Worm (Caenorhabditis elegans) whole organism, late embryonic: ENCODE measurements around the gene H20J04.6.
A peak's percentile ranks its signal among the peaks of the same experiment; 100 is the strongest.

Experiments used
- C38D4.7 ChIP-seq: fragments of 200-800 bp; sonication (Bioruptor generic); optimal IDR thresholded peaks from 2 replicates; lab custom pipeline; 2018; ENCODE audit warnings: mild to moderate bottlenecking, missing genetic modification characterization, moderate library complexity, missing compliant biosample characterization
- K09A11.1 ChIP-seq: sonication (generic microtip); optimal IDR thresholded peaks from 2 replicates; lab custom pipeline; 2017; ENCODE audit warnings: antibody characterized with exemption, mild to moderate bottlenecking, missing genetic modification characterization, missing compliant biosample characterization; ENCODE audit not compliant: insufficient read depth
- ahr-1 ChIP-seq: sonication (generic microtip); optimal IDR thresholded peaks from 2 replicates; lab custom pipeline; 2016; ENCODE audit warnings: missing genetic modification characterization, missing compliant biosample characterization
- ama-1 ChIP-seq: fragments of 150-350 bp; optimal IDR thresholded peaks from 2 replicates; lab custom pipeline; 2014
- ceh-14 ChIP-seq: sonication (generic microtip); optimal IDR thresholded peaks from 2 replicates; lab custom pipeline; 2016; ENCODE audit warnings: missing genotype, missing genetic modification characterization, missing compliant biosample characterization
- ceh-18 ChIP-seq: sonication (generic microtip); optimal IDR thresholded peaks from 2 replicates; lab custom pipeline; 2016; ENCODE audit warnings: missing genetic modification characterization, missing compliant biosample characterization
- ceh-2 ChIP-seq: sonication (generic microtip); optimal IDR thresholded peaks from 2 replicates; lab custom pipeline; 2016; ENCODE audit warnings: missing genotype, missing genetic modification characterization, missing compliant biosample characterization
- ceh-22 ChIP-seq: sonication (generic microtip); optimal IDR thresholded peaks from 2 replicates; lab custom pipeline; 2017; ENCODE audit warnings: missing biosample characterization, missing genetic modification characterization
- ceh-30 ChIP-seq: fragments of 150-350 bp; optimal IDR thresholded peaks from 2 replicates; lab custom pipeline; 2014; ENCODE audit warnings: missing biosample characterization, missing genetic modification characterization
- ceh-34 ChIP-seq: sonication (generic microtip); optimal IDR thresholded peaks from 2 replicates; lab custom pipeline; 2016; ENCODE audit warnings: mild to moderate bottlenecking, missing genetic modification characterization, missing compliant biosample characterization
- ceh-45 ChIP-seq: fragments of 200-800 bp; sonication (Bioruptor generic); IDR thresholded peaks from 2 replicates; pipeline ENCODE4 v1.3.6; 2022; ENCODE audit warnings: missing genetic modification reagents, missing genetic modification characterization, missing compliant biosample characterization
- che-1 ChIP-seq: sonication (generic microtip); optimal IDR thresholded peaks from 2 replicates; lab custom pipeline; 2016; ENCODE audit warnings: mild to moderate bottlenecking, missing genetic modification characterization, missing compliant biosample characterization
- dve-1 ChIP-seq: sonication (generic microtip); optimal IDR thresholded peaks from 2 replicates; lab custom pipeline; 2017; ENCODE audit warnings: antibody characterized with exemption, mild to moderate bottlenecking, missing genetic modification characterization, missing compliant biosample characterization
- elt-4 ChIP-seq: sonication (generic microtip); optimal IDR thresholded peaks from 2 replicates; lab custom pipeline; 2016; ENCODE audit warnings: missing genetic modification characterization, missing compliant biosample characterization
- eyg-1 ChIP-seq: sonication (generic microtip); optimal IDR thresholded peaks from 2 replicates; lab custom pipeline; 2016; ENCODE audit warnings: missing genotype, missing genetic modification characterization, missing compliant biosample characterization
- gmeb-2 ChIP-seq: sonication (generic microtip); optimal IDR thresholded peaks from 2 replicates; lab custom pipeline; 2016; ENCODE audit warnings: missing genetic modification characterization, inconsistent platforms, missing compliant biosample characterization
- hlh-13 ChIP-seq: fragments of 200-800 bp; sonication (Bioruptor generic); optimal IDR thresholded peaks from 2 replicates; lab custom pipeline; 2018; ENCODE audit warnings: mild to moderate bottlenecking, missing genetic modification characterization, missing compliant biosample characterization
- hlh-6 ChIP-seq: sonication (generic microtip); optimal IDR thresholded peaks from 2 replicates; lab custom pipeline; 2016; ENCODE audit warnings: missing genotype, missing genetic modification characterization, missing compliant biosample characterization
- hlh-8 ChIP-seq: sonication (generic microtip); optimal IDR thresholded peaks from 2 replicates; lab custom pipeline; 2016; ENCODE audit warnings: missing genotype, missing genetic modification characterization, missing compliant biosample characterization
- mec-3 ChIP-seq: sonication (generic microtip); optimal IDR thresholded peaks from 2 replicates; lab custom pipeline; 2016; ENCODE audit warnings: borderline replicate concordance, missing genetic modification characterization, missing compliant biosample characterization
- nfya-1 ChIP-seq: sonication (generic microtip); optimal IDR thresholded peaks from 2 replicates; lab custom pipeline; 2017; ENCODE audit warnings: missing genetic modification characterization, mild to moderate bottlenecking, missing compliant biosample characterization, antibody characterized with exemption, moderate library complexity
- nhr-232 ChIP-seq: sonication (generic microtip); optimal IDR thresholded peaks from 2 replicates; lab custom pipeline; 2016; ENCODE audit warnings: missing genetic modification characterization, missing compliant biosample characterization
- pat-9 ChIP-seq: fragments of 200-800 bp; sonication (Bioruptor generic); optimal IDR thresholded peaks from 2 replicates; lab custom pipeline; 2018; ENCODE audit warnings: mild to moderate bottlenecking, missing genetic modification characterization, moderate library complexity, missing compliant biosample characterization
- pax-1 ChIP-seq: fragments of 150-350 bp; optimal IDR thresholded peaks from 2 replicates; lab custom pipeline; 2014; ENCODE audit warnings: missing biosample characterization, missing genetic modification characterization
- pha-2 ChIP-seq: sonication (generic microtip); optimal IDR thresholded peaks from 2 replicates; lab custom pipeline; 2017; ENCODE audit warnings: mild to moderate bottlenecking, missing genetic modification characterization, missing compliant biosample characterization
- pha-4 ChIP-seq: fragments of 150-350 bp; optimal IDR thresholded peaks from 2 replicates; lab custom pipeline; 2018; ENCODE audit warnings: missing biosample characterization, missing genetic modification reagents, missing genetic modification characterization
- pros-1 ChIP-seq: fragments of 150-350 bp; optimal IDR thresholded peaks from 2 replicates; lab custom pipeline; 2014; ENCODE audit warnings: missing biosample characterization, missing genetic modification reagents, missing genetic modification characterization
- ref-2 ChIP-seq: sonication (generic microtip); optimal IDR thresholded peaks from 2 replicates; lab custom pipeline; 2016; ENCODE audit warnings: missing genetic modification characterization, missing compliant biosample characterization
- sdc-2 ChIP-seq: sonication (generic microtip); optimal IDR thresholded peaks from 2 replicates; lab custom pipeline; 2016; ENCODE audit warnings: missing genotype, missing genetic modification characterization, missing compliant biosample characterization
- sox-4 ChIP-seq: sonication (generic microtip); optimal IDR thresholded peaks from 2 replicates; lab custom pipeline; 2017; ENCODE audit warnings: mild to moderate bottlenecking, missing genetic modification characterization, inconsistent platforms, missing compliant biosample characterization
- syd-9 ChIP-seq: sonication (generic microtip); optimal IDR thresholded peaks from 2 replicates; lab custom pipeline; 2016; ENCODE audit warnings: mild to moderate bottlenecking, missing genetic modification characterization, moderate library complexity, missing compliant biosample characterization
- tbx-2 ChIP-seq: sonication (generic microtip); optimal IDR thresholded peaks from 2 replicates; lab custom pipeline; 2016; ENCODE audit warnings: missing genetic modification characterization, missing compliant biosample characterization
- unc-42 ChIP-seq: sonication (generic microtip); optimal IDR thresholded peaks from 2 replicates; lab custom pipeline; 2016; ENCODE audit warnings: missing genotype, missing genetic modification characterization, missing compliant biosample characterization
- zip-5 ChIP-seq: sonication (generic microtip); optimal IDR thresholded peaks from 2 replicates; lab custom pipeline; 2016; ENCODE audit warnings: missing genetic modification characterization, missing compliant biosample characterization

The H20J04.6 gene

ce11 chrII:4322871-4323270 lies at the start of gene H20J04.6:
H20J04.6 (plus strand) TSS chrII:4323256.
- peak; percentile 25 for TF ChIP-seq unc-42 (tag; lab: Kevin White, UChicago)
- TF ChIP-seq eyg-1 (tag; lab: Kevin White, UChicago), result no peak
- TF ChIP-seq, all 69 proteins: peak for 1

DNA sequence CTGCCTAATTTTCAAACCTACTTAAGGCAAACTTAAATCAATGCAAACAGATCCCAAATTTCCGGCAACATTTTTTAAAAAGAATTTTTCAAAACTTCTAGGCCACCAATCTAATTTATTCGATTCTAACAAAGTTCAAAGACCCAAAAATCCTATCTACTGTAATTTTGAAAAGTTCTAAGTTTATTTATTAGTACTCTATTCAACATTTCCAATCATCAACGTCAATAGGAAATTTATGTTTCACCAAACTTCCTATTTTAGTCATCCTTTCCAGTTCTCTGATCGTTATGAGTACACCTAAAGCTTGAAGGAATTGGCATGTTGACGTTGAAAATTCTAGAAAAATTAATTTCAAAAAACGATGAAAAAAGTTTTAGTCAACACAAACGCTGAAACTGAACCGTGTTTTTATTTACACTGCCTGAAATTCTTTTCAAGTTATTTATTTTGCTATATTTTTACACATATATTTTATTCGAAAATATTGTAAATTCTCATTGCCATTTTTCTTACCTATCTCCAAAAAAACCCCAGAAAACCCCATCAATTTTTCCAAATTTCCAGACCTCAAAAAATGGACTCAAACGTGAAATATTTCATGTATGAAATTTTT lies 47.3 kb upstream of the H20J04.6 start, which contains the start of gene npr-42:
Gene npr-42, plus strand, starts transcription at position 566 of the 616 bp plus-strand sequence.
- no peak for TF ChIP-seq elt-4 (tag; lab: Kevin White, UChicago)
- TF ChIP-seq C38D4.7, result no peak
- no peak for TF ChIP-seq sox-4
- TF ChIP-seq ceh-22 (tag; lab: Kevin White, UChicago), result no peak
- no peak for TF ChIP-seq hlh-13 (GFP tag; lab: Kevin White, UChicago)
- no peak for TF ChIP-seq gmeb-2 (tag; lab: Kevin White, UChicago)
- TF ChIP-seq ceh-14 (tag; lab: Kevin White, UChicago), result no peak
- TF ChIP-seq, all 69 proteins: peak for 0

DNA sequence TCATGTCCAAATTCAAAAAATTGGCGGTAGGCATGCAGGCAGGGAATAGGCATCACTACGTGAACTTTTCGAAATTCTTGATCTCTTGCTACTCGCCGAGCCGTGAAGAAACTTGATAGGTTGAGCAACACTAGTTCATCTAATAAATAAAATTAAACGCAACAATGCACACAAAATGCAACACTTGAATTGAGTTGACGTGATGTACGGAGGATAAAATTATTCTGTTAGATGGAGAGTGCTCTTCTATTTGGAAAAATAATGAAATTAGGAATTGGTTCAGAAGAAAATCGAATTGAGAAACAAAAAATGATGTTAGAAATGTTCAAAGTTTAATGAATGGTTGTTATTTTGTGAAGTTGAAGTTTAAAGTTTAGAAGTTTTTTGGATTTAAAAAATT lies 46.1 kb upstream of the H20J04.6 start:
- TF ChIP-seq K09A11.1 (tag; lab: Kevin White, UChicago) (no peak), unc-42 (tag; lab: Kevin White, UChicago) (peak; percentile 41)

DNA sequence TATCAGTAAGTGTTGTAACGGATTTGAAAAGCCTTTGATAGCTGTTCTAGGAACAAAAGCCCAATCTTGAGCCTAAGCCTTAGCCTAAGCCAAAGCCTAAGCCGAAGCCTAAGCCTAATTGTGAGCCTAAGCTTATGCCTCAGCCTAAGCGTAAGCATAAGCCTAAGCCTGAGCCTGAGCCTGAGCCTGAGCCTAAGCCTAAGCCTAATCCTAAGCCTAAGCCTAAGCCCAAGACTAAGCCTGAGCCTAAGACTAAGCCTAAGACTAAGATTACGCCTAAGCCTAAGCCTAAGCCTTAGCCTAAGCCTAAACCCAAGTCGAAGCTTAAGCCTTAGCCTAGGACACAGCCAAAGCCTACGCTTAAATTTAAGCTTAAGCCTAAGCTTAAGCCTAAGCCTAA lies 45.4 kb upstream of the H20J04.6 start:
- TF ChIP-seq ceh-22 (tag; lab: Kevin White, UChicago) (no peak), dve-1 (peak; percentile 80)

- TF ChIP-seq pros-1 (tag; lab: Kevin White, UChicago), result no peak
- no peak for TF ChIP-seq unc-42 (tag; lab: Kevin White, UChicago)
- no peak for TF ChIP-seq C38D4.7
- TF ChIP-seq ceh-30 (tag; lab: Kevin White, UChicago), result no peak
- no peak for TF ChIP-seq nhr-232 (tag; lab: Kevin White, UChicago)
- TF ChIP-seq sdc-2 (tag; lab: Kevin White, UChicago), result no peak
- TF ChIP-seq hlh-13 (GFP tag; lab: Kevin White, UChicago), result no peak
- no peak for TF ChIP-seq pax-1 (tag; lab: Kevin White, UChicago)
Measured at ce11 chrII:4281743-4282142, 41.3 kb upstream of the H20J04.6 start, which contains the start of gene C01F1.5. C01F1.5 (minus strand) TSS chrII:4281845.

- TF ChIP-seq ceh-45 (GFP tag; lab: Robert Waterston, UW), result no peak
- peak; percentile 81 for TF ChIP-seq nfya-1
- no peak for TF ChIP-seq pax-1 (tag; lab: Kevin White, UChicago)
Measured at ce11 chrII:4284305-4285193, 38.5 kb upstream of the H20J04.6 start.

- TF ChIP-seq ceh-34 (no peak), pha-2 (tag; lab: Kevin White, UChicago) (no peak), pat-9 (tag; lab: Kevin White, UChicago) (no peak), nfya-1 (peak; percentile 83), ref-2 (no peak), pha-4 (tag; lab: Kevin White, UChicago) (no peak)
Measured at ce11 chrII:4286921-4287320, 36.1 kb upstream of the H20J04.6 start.

- no peak for TF ChIP-seq zip-5 (tag; lab: Kevin White, UChicago)
- no peak for TF ChIP-seq hlh-8 (tag; lab: Kevin White, UChicago)
- no peak for TF ChIP-seq K09A11.1 (tag; lab: Kevin White, UChicago)
- no peak for TF ChIP-seq ceh-18 (tag; lab: Kevin White, UChicago)
- TF ChIP-seq hlh-6, result no peak
- no peak for TF ChIP-seq syd-9 (tag; lab: Kevin White, UChicago)
- TF ChIP-seq che-1 (tag; lab: Kevin White, UChicago), result no peak
- no peak for TF ChIP-seq elt-4 (tag; lab: Kevin White, UChicago)
- no peak for TF ChIP-seq sox-4
- TF ChIP-seq ama-1 (lab: Kevin White, UChicago), result no peak
- TF ChIP-seq ceh-2 (tag; lab: Kevin White, UChicago), result no peak
- TF ChIP-seq mec-3 (tag; lab: Kevin White, UChicago), result no peak
- no peak for TF ChIP-seq ahr-1
- TF ChIP-seq unc-42 (tag; lab: Kevin White, UChicago), result no peak
- TF ChIP-seq C38D4.7, result no peak
- no peak for TF ChIP-seq tbx-2 (tag; lab: Kevin White, UChicago)
- no peak for TF ChIP-seq hlh-13 (GFP tag; lab: Kevin White, UChicago)
- no peak for TF ChIP-seq sdc-2 (tag; lab: Kevin White, UChicago)
Measured at ce11 chrII:4288111-4288510, 34.9 kb upstream of the H20J04.6 start, which contains the start of gene C01F1.6. C01F1.6 (minus strand) TSS chrII:4288211.
